Fruit fly (Drosophila melanogaster) whole organism, embryonic: Measurements from ENCODE around the gene CG4615.

Experiments
- Abd-B ChIP-seq: fragments of 200-800 bp; sonication (Bioruptor generic); optimal IDR thresholded peaks from 2 replicates; lab custom pipeline; 2018; ENCODE audit warnings: missing biosample characterization, mild to moderate bottlenecking, missing genetic modification characterization, moderate library complexity
- Aef1 ChIP-seq: fragments of 200-800 bp; sonication (Bioruptor generic); IDR thresholded peaks from 3 replicates; pipeline ENCODE4 v1.3.6; 2022; ENCODE audit warnings: missing biosample characterization, missing genetic modification characterization
- Atf6 ChIP-seq: fragments of 200-800 bp; sonication (Bioruptor generic); IDR thresholded peaks from 2 replicates; pipeline ENCODE4 v1.3.6; 2022; ENCODE audit warnings: missing biosample characterization, missing genetic modification characterization
- Blimp-1 ChIP-seq: fragments of 200-800 bp; sonication (Bioruptor generic); optimal IDR thresholded peaks from 3 replicates; lab custom pipeline; 2018; ENCODE audit warnings: missing biosample characterization, missing genetic modification characterization, mild to moderate bottlenecking, moderate library complexity, missing genetic modification reagents
- CG10209 ChIP-seq: fragments of 200-800 bp; sonication (Bioruptor generic); optimal IDR thresholded peaks from 3 replicates; lab custom pipeline; 2017; ENCODE audit warnings: missing biosample characterization, mild to moderate bottlenecking, missing genetic modification characterization, missing genetic modification reagents
- CG10321 ChIP-seq: fragments of 200-800 bp; sonication (Bioruptor generic); IDR thresholded peaks from 2 replicates; pipeline ENCODE4 v1.3.6; 2022; ENCODE audit warnings: missing biosample characterization, missing genetic modification characterization
- CG15696 ChIP-seq: fragments of 200-800 bp; sonication (Bioruptor generic); optimal IDR thresholded peaks from 2 replicates; lab custom pipeline; 2019; ENCODE audit warnings: missing biosample characterization, mild to moderate bottlenecking, missing genetic modification characterization, moderate library complexity
- CG17361 ChIP-seq: fragments of 200-800 bp; sonication (Bioruptor generic); IDR thresholded peaks from 3 replicates; pipeline ENCODE4 v1.3.6; 2022; ENCODE audit warnings: missing biosample characterization, missing genetic modification characterization
- CG17568 ChIP-seq: fragments of 200-800 bp; sonication (Bioruptor generic); optimal IDR thresholded peaks from 2 replicates; lab custom pipeline; 2018; ENCODE audit warnings: missing biosample characterization, mild to moderate bottlenecking, missing genetic modification characterization, moderate library complexity
- CG1792 ChIP-seq: fragments of 200-800 bp; sonication (Bioruptor generic); optimal IDR thresholded peaks from 2 replicates; lab custom pipeline; 2016; ENCODE audit warnings: missing biosample characterization, missing genetic modification characterization
- CG18764 ChIP-seq: fragments of 200-800 bp; sonication (Bioruptor generic); optimal IDR thresholded peaks from 3 replicates; lab custom pipeline; 2016; ENCODE audit warnings: missing biosample characterization, missing genetic modification characterization
- CG30020 ChIP-seq: fragments of 200-800 bp; optimal IDR thresholded peaks from 2 replicates; lab custom pipeline; 2019; ENCODE audit warnings: missing biosample characterization, mild to moderate bottlenecking, missing genetic modification characterization, moderate library complexity
- CG30431 ChIP-seq: fragments of 200-800 bp; sonication (Bioruptor generic); optimal IDR thresholded peaks from 2 replicates; lab custom pipeline; 2017; ENCODE audit warnings: missing biosample characterization, missing genetic modification characterization
- CG32532 ChIP-seq: fragments of 200-800 bp; sonication (Bioruptor generic); IDR thresholded peaks from 2 replicates; pipeline ENCODE4 v1.3.6; 2022; ENCODE audit warnings: missing biosample characterization, missing genetic modification characterization
- CG3847 ChIP-seq: fragments of 200-800 bp; sonication (Bioruptor generic); IDR thresholded peaks from 2 replicates; pipeline ENCODE4 v1.3.6; 2022; ENCODE audit warnings: missing biosample characterization, missing genetic modification characterization
- CG4424 ChIP-seq: fragments of 200-800 bp; sonication (Bioruptor generic); optimal IDR thresholded peaks from 3 replicates; lab custom pipeline; 2016; ENCODE audit warnings: missing biosample characterization, missing genetic modification characterization
- CG4617 ChIP-seq: fragments of 200-800 bp; sonication (Bioruptor generic); optimal IDR thresholded peaks from 3 replicates; lab custom pipeline; 2016; ENCODE audit warnings: missing biosample characterization, missing genetic modification characterization, borderline replicate concordance
- CG6765 ChIP-seq: fragments of 200-800 bp; sonication (Bioruptor generic); optimal IDR thresholded peaks from 3 replicates; lab custom pipeline; 2017; ENCODE audit warnings: missing biosample characterization, mild to moderate bottlenecking, missing genetic modification characterization
- CG6791 ChIP-seq: fragments of 200-800 bp; sonication (Bioruptor generic); IDR thresholded peaks from 3 replicates; pipeline ENCODE4 v1.3.6; 2022; ENCODE audit warnings: missing biosample characterization, missing genetic modification characterization; ENCODE audit not compliant: partially characterized antibody
- CG9932 ChIP-seq: fragments of 200-800 bp; sonication (Bioruptor generic); IDR thresholded peaks from 2 replicates; pipeline ENCODE4 v1.3.6; 2022; ENCODE audit warnings: missing biosample characterization, missing genetic modification characterization
- Camta ChIP-seq: fragments of 200-800 bp; sonication (Bioruptor generic); optimal IDR thresholded peaks from 2 replicates; lab custom pipeline; 2016; ENCODE audit warnings: missing biosample characterization, missing genetic modification characterization
- Drgx ChIP-seq: fragments of 200-800 bp; sonication (Bioruptor generic); IDR thresholded peaks from 2 replicates; pipeline ENCODE4 v1.3.6; 2022; ENCODE audit warnings: missing biosample characterization, missing genetic modification characterization
- E2f2 ChIP-seq: fragments of 200-800 bp; sonication (Bioruptor generic); IDR thresholded peaks from 2 replicates; pipeline ENCODE4 v1.3.6; 2022; ENCODE audit warnings: missing biosample characterization, missing genetic modification characterization
- HmgZ ChIP-seq: fragments of 200-800 bp; sonication (Bioruptor generic); optimal IDR thresholded peaks from 2 replicates; lab custom pipeline; 2018; ENCODE audit warnings: missing biosample characterization, mild to moderate bottlenecking, missing genetic modification characterization
- Hr78 ChIP-seq, 2 experiments: fragments of 200-800 bp in 1 of 2; fragments of >200 bp in 1 of 2; sonication (Bioruptor generic) in 1 of 2; optimal IDR thresholded peaks; 2 replicates each; lab custom pipeline; 2017 to 2019; ENCODE audit warnings: missing biosample characterization in 2 of 2, missing genetic modification characterization in 2 of 2, mild to moderate bottlenecking in 1 of 2, moderate library complexity in 1 of 2
- Nf-YA ChIP-seq: fragments of 200-800 bp; sonication (Bioruptor generic); IDR thresholded peaks from 2 replicates; pipeline ENCODE4 v1.3.6; 2022; ENCODE audit warnings: missing biosample characterization, missing genetic modification characterization
- NfI ChIP-seq: fragments of 200-800 bp; sonication (Bioruptor generic); optimal IDR thresholded peaks from 3 replicates; lab custom pipeline; 2018; ENCODE audit warnings: missing biosample characterization, mild to moderate bottlenecking, missing genetic modification characterization, moderate library complexity
- Opbp ChIP-seq: fragments of 200-800 bp; sonication (Bioruptor generic); IDR thresholded peaks from 3 replicates; pipeline ENCODE4 v1.3.6; 2022; ENCODE audit warnings: missing biosample characterization, missing genetic modification characterization; ENCODE audit not compliant: partially characterized antibody
- Optix ChIP-seq: fragments of 200-800 bp; sonication (Bioruptor generic); IDR thresholded peaks from 3 replicates; pipeline ENCODE4 v1.3.6; 2022; ENCODE audit warnings: missing biosample characterization, missing genetic modification characterization
- Scr ChIP-seq: fragments of 200-800 bp; sonication (Bioruptor generic); IDR thresholded peaks from 2 replicates; pipeline ENCODE4 v1.3.6; 2022; ENCODE audit warnings: missing biosample characterization, missing genetic modification characterization; ENCODE audit not compliant: partially characterized antibody
- Sry-δ ChIP-seq: fragments of 200-800 bp; sonication (Bioruptor generic); optimal IDR thresholded peaks from 2 replicates; lab custom pipeline; 2016; ENCODE audit warnings: missing biosample characterization, missing genetic modification characterization
- ac ChIP-seq: fragments of 200-800 bp; sonication (Bioruptor generic); optimal IDR thresholded peaks from 3 replicates; lab custom pipeline; 2017; ENCODE audit warnings: missing biosample characterization, mild to moderate bottlenecking, missing genetic modification characterization
- al ChIP-seq: fragments of 200-800 bp; sonication (Bioruptor generic); IDR thresholded peaks from 2 replicates; pipeline ENCODE4 v1.3.6; 2022; ENCODE audit warnings: missing biosample characterization, missing genetic modification characterization
- ci ChIP-seq: fragments of 200-800 bp; sonication (Bioruptor generic); IDR thresholded peaks from 3 replicates; pipeline ENCODE4 v1.3.6; 2022; ENCODE audit warnings: missing biosample characterization, missing genetic modification characterization
- dm ChIP-seq: fragments of 200-800 bp; sonication (Bioruptor generic); optimal IDR thresholded peaks from 3 replicates; lab custom pipeline; 2016; ENCODE audit warnings: missing biosample characterization, missing genetic modification characterization
- eve ChIP-seq, 2 experiments: fragments of >200 bp; optimal IDR thresholded peaks; 2 replicates each; lab custom pipeline; 2017; ENCODE audit warnings: missing biosample characterization in 2 of 2, missing genetic modification characterization in 2 of 2
- gt ChIP-seq: fragments of 200-800 bp; sonication (Bioruptor generic); IDR thresholded peaks from 2 replicates; pipeline ENCODE4 v1.3.6; 2022; ENCODE audit warnings: missing biosample characterization, missing genetic modification characterization
- kah ChIP-seq: fragments of 200-800 bp; sonication (Bioruptor generic); optimal IDR thresholded peaks from 2 replicates; lab custom pipeline; 2018; ENCODE audit warnings: missing biosample characterization, mild to moderate bottlenecking, missing genetic modification characterization
- kni ChIP-seq: fragments of 200-800 bp; sonication (Bioruptor generic); optimal IDR thresholded peaks from 3 replicates; lab custom pipeline; 2017; ENCODE audit warnings: mild to moderate bottlenecking, missing biosample characterization, missing genetic modification reagents, missing genetic modification characterization
- lmd ChIP-seq: fragments of 200-800 bp; sonication (Bioruptor generic); IDR thresholded peaks from 2 replicates; pipeline ENCODE4 v1.3.6; 2022; ENCODE audit warnings: missing biosample characterization, missing genetic modification characterization
- nau ChIP-seq: fragments of 200-800 bp; sonication (Bioruptor generic); optimal IDR thresholded peaks from 3 replicates; lab custom pipeline; 2017; ENCODE audit warnings: missing biosample characterization, mild to moderate bottlenecking, missing genetic modification characterization, missing genetic modification reagents
- nom ChIP-seq: fragments of 200-800 bp; sonication (Bioruptor generic); optimal IDR thresholded peaks from 2 replicates; lab custom pipeline; 2017; ENCODE audit warnings: missing biosample characterization, missing genetic modification characterization, mild to moderate bottlenecking, moderate library complexity, missing genetic modification reagents
- pnt ChIP-seq: fragments of 200-800 bp; sonication (Bioruptor generic); optimal IDR thresholded peaks from 3 replicates; lab custom pipeline; 2016; ENCODE audit warnings: missing biosample characterization, missing genetic modification characterization
- schlank ChIP-seq: fragments of 200-800 bp; sonication (Bioruptor generic); optimal IDR thresholded peaks from 2 replicates; lab custom pipeline; 2018; ENCODE audit warnings: missing biosample characterization, mild to moderate bottlenecking, missing genetic modification characterization
- sd ChIP-seq: fragments of 200-800 bp; sonication (Bioruptor generic); optimal IDR thresholded peaks from 3 replicates; lab custom pipeline; 2018; ENCODE audit warnings: missing biosample characterization, mild to moderate bottlenecking, missing genetic modification characterization, moderate library complexity
- sima ChIP-seq: fragments of 200-800 bp; sonication (Bioruptor generic); optimal IDR thresholded peaks from 2 replicates; lab custom pipeline; 2016; ENCODE audit warnings: missing biosample characterization, missing genetic modification characterization
- sob ChIP-seq: fragments of 200-800 bp; sonication (Bioruptor generic); IDR thresholded peaks from 2 replicates; pipeline ENCODE4 v1.3.6; 2022; ENCODE audit warnings: missing biosample characterization, missing genetic modification characterization
- tin ChIP-seq: fragments of 200-800 bp; sonication (Bioruptor generic); optimal IDR thresholded peaks from 3 replicates; lab custom pipeline; 2016; ENCODE audit warnings: missing biosample characterization, missing genetic modification characterization
- trh ChIP-seq: fragments of 200-800 bp; sonication (Bioruptor generic); optimal IDR thresholded peaks from 2 replicates; lab custom pipeline; 2016; ENCODE audit warnings: missing biosample characterization, missing genetic modification characterization
- twi ChIP-seq: fragments of 200-800 bp; optimal IDR thresholded peaks from 2 replicates; lab custom pipeline; 2019; ENCODE audit warnings: missing biosample characterization, mild to moderate bottlenecking, missing genetic modification characterization, moderate library complexity

CG4615 gene

DNA sequence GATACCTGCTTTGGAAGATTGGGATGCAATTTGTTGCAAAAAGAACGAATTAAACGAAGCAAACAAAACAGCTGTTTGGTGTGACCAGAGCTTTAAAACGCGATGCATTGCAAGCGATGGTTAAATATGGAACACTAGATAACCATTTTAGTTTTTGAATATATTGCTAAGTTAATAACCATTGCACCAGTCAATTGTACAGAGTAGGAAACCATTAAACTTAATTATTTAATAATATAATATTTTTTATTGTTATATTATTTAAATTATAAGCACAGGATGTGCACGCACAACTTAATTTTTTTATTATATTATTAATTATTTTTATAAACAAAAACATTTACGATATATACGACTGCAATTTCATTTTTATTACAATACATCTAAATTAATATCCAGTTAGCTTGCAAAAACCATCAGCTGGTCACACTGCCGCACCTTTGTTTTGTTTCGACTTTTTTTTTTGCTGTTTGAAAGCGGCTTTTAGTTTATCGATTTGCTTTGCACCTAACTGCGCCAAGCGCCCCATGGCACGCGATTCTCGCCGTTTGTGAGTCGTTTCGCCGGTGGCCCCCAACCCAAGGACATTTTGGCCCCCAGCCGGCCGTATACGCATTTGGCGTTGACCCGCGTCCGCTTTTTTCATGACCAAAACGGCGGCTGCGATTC lies 2.4 kb upstream of the CG4615 start, which contains the start of the genes CG4617 and CG8300 (continued):
- TF ChIP-seq CG9932 (GFP tag; lab: Robert Waterston, UW) (peak; percentile 40; the same call in 1 of the 2 replicates), schlank (tag; lab: Kevin White, UChicago) (no peak), trh (GFP tag; lab: Kevin White, UChicago) (no peak), Optix (no peak), CG4424 (GFP tag; lab: Kevin White, UChicago) (no peak), nau (GFP tag; lab: Kevin White, UChicago) (no peak), CG18764 (GFP tag; lab: Kevin White, UChicago) (no peak), lmd (0 out of 2 replicates have a peak, but pooled peaks have one; percentile 17), CG3847 (GFP tag; lab: Robert Waterston, UW) (no peak), twi (tag; lab: Kevin White, UChicago) (no peak), sd (tag; lab: Kevin White, UChicago) (no peak), nom (GFP tag; lab: Kevin White, UChicago) (peak; percentile 6), CG1792 (GFP tag; lab: Kevin White, UChicago) (no peak), Abd-B (GFP tag; lab: Kevin White, UChicago) (peak; percentile 47), dm (GFP tag; lab: Kevin White, UChicago) (no peak), Aef1 (GFP tag; lab: Robert Waterston, UW) (0 out of 3 replicates have a peak, but pooled peaks have one; percentile 29), CG6765 (no peak), CG4617 (GFP tag; lab: Kevin White, UChicago) (peak; percentile 72), Drgx (GFP tag; lab: Robert Waterston, UW) (no peak), Hr78 (GFP tag; optimal IDR thresholded peaks at IDR 0.05; lab: Kevin White, UChicago) (no peak), eve (GFP tag; optimal IDR thresholded peaks at IDR 0.05; lab: Kevin White, UChicago) (no peak), al (GFP tag; lab: Robert Waterston, UW) (0 out of 2 replicates have a peak, but pooled peaks have one; percentile 18), CG15696 (peak; percentile 5), pnt (no peak), ci (GFP tag; lab: Robert Waterston, UW) (no peak), CG32532 (peak; percentile 43; the same call in 1 of the 2 replicates), Atf6 (no peak), HmgZ (tag; lab: Kevin White, UChicago) (no peak), kah (GFP tag; lab: Kevin White, UChicago) (no peak), gt (GFP tag; lab: Robert Waterston, UW) (no peak), NfI (peak; percentile 1), CG30431 (no peak), Scr (peak; percentile 49), CG10321 (GFP tag; lab: Robert Waterston, UW) (no peak), ac (GFP tag; lab: Kevin White, UChicago) (no peak), kni (GFP tag; lab: Kevin White, UChicago) (no peak), CG10209 (peak; percentile 16), Opbp (GFP tag; lab: Robert Waterston, UW) (no peak), tin (GFP tag; lab: Kevin White, UChicago) (peak; percentile 30), CG30020 (tag; lab: Kevin White, UChicago) (peak; percentile 6), CG17361 (GFP tag; lab: Robert Waterston, UW) (peak; percentile 64; the same call in 2 of the 3 replicates), Blimp-1 (GFP tag; lab: Kevin White, UChicago) (no peak), CG17568 (GFP tag; lab: Kevin White, UChicago) (no peak), Nf-YA (GFP tag; lab: Robert Waterston, UW) (no peak), sima (no peak), E2f2 (peak; percentile 64), CG6791 (GFP tag; lab: Robert Waterston, UW) (no peak), Camta (GFP tag; lab: Kevin White, UChicago) (no peak), Sry-δ (peak; percentile 30), sob (GFP tag; lab: Robert Waterston, UW) (no peak)
